Worm (Caenorhabditis elegans) whole organism, L2 larva: ENCODE results near the gene C06H2.2.

Experiments used
- C34F6.9 ChIP-seq: fragments of 150-350 bp; optimal IDR thresholded peaks from 2 replicates; lab custom pipeline; 2014; ENCODE audit warnings: missing biosample characterization, missing genetic modification characterization
- F13H6.1 ChIP-seq: sonication (generic microtip); optimal IDR thresholded peaks from 2 replicates; lab custom pipeline; 2016; ENCODE audit warnings: missing genetic modification characterization, missing compliant biosample characterization
- R02D3.7 ChIP-seq: fragments of 150-350 bp; optimal IDR thresholded peaks from 2 replicates; lab custom pipeline; 2014; ENCODE audit warnings: missing biosample characterization, missing genetic modification characterization
- ZK546.5 ChIP-seq: sonication (generic microtip); optimal IDR thresholded peaks from 2 replicates; lab custom pipeline; 2017; ENCODE audit warnings: missing biosample characterization, missing genetic modification characterization
- alr-1 ChIP-seq: fragments of 150-350 bp; optimal IDR thresholded peaks from 2 replicates; lab custom pipeline; 2014; ENCODE audit warnings: missing biosample characterization, missing genetic modification characterization
- aly-2 ChIP-seq: fragments of 150-350 bp; optimal IDR thresholded peaks from 2 replicates; lab custom pipeline; 2014; ENCODE audit warnings: missing biosample characterization, missing genetic modification characterization
- ama-1 ChIP-seq: fragments of 150-350 bp; optimal IDR thresholded peaks from 2 replicates; lab custom pipeline; 2018; ENCODE audit warnings: inconsistent platforms
- blmp-1 ChIP-seq: sonication (generic microtip); optimal IDR thresholded peaks from 2 replicates; lab custom pipeline; 2017; ENCODE audit warnings: missing genetic modification characterization, mild to moderate bottlenecking, missing compliant biosample characterization, antibody characterized with exemption, moderate library complexity; ENCODE audit not compliant: insufficient read depth
- ceh-16 ChIP-seq: fragments of 150-350 bp; optimal IDR thresholded peaks from 2 replicates; lab custom pipeline; 2014; ENCODE audit warnings: missing biosample characterization, missing genetic modification characterization
- ceh-82 ChIP-seq: fragments of 150-350 bp; optimal IDR thresholded peaks from 2 replicates; lab custom pipeline; 2014; ENCODE audit warnings: missing biosample characterization, missing genetic modification characterization
- crh-2 ChIP-seq: sonication (generic microtip); optimal IDR thresholded peaks from 2 replicates; lab custom pipeline; 2017; ENCODE audit warnings: missing biosample characterization, missing genetic modification characterization
- dmd-4 ChIP-seq: sonication (generic microtip); optimal IDR thresholded peaks from 2 replicates; lab custom pipeline; 2017; ENCODE audit warnings: missing biosample characterization, missing genetic modification characterization
- egl-27 ChIP-seq: sonication (generic microtip); optimal IDR thresholded peaks from 3 replicates; lab custom pipeline; 2017; ENCODE audit warnings: missing biosample characterization, missing genetic modification reagents, missing genetic modification characterization
- fos-1 ChIP-seq: fragments of 150-350 bp; optimal IDR thresholded peaks from 2 replicates; lab custom pipeline; 2014; ENCODE audit warnings: missing biosample characterization, missing genetic modification characterization
- gmeb-1 ChIP-seq: fragments of 150-350 bp; optimal IDR thresholded peaks from 2 replicates; lab custom pipeline; 2014; ENCODE audit warnings: missing biosample characterization, missing genetic modification characterization
- lin-11 ChIP-seq: fragments of 150-350 bp; sonication (generic microtip); optimal IDR thresholded peaks from 2 replicates; lab custom pipeline; 2014; ENCODE audit warnings: missing biosample characterization, missing genetic modification characterization, inconsistent platforms, mixed read lengths
- lin-13 ChIP-seq: fragments of 150-350 bp; optimal IDR thresholded peaks from 2 replicates; lab custom pipeline; 2014; ENCODE audit warnings: missing biosample characterization, missing genetic modification reagents, missing genetic modification characterization
- lsy-2 ChIP-seq, 2 experiments: fragments of 150-350 bp in 1 of 2; sonication (generic microtip) in 1 of 2; optimal IDR thresholded peaks; 2 replicates each; lab custom pipeline; 2014 to 2017; ENCODE audit warnings: missing biosample characterization in 2 of 2, missing genetic modification characterization in 2 of 2
- mab-5 ChIP-seq: fragments of 150-350 bp; optimal IDR thresholded peaks from 2 replicates; lab custom pipeline; 2014; ENCODE audit warnings: missing biosample characterization, missing genetic modification characterization
- mbf-1 ChIP-seq: sonication (generic microtip); optimal IDR thresholded peaks from 2 replicates; lab custom pipeline; 2017; ENCODE audit warnings: missing biosample characterization, missing genetic modification characterization
- mdl-1 ChIP-seq, 2 experiments: fragments of 150-350 bp in 1 of 2; sonication (generic microtip) in 1 of 2; optimal IDR thresholded peaks; 2 replicates each; lab custom pipeline; 2017; ENCODE audit warnings: missing biosample characterization in 2 of 2, missing genetic modification characterization in 2 of 2
- nhr-10 ChIP-seq: sonication (generic microtip); optimal IDR thresholded peaks from 2 replicates; lab custom pipeline; 2017; ENCODE audit warnings: missing biosample characterization, missing genetic modification characterization
- nhr-11 ChIP-seq: fragments of 150-350 bp; optimal IDR thresholded peaks from 2 replicates; lab custom pipeline; 2014; ENCODE audit warnings: missing biosample characterization, missing genetic modification characterization
- nhr-129 ChIP-seq: fragments of 150-350 bp; optimal IDR thresholded peaks from 2 replicates; lab custom pipeline; 2014; ENCODE audit warnings: missing biosample characterization, missing genetic modification characterization
- nhr-21 ChIP-seq: fragments of 150-350 bp; optimal IDR thresholded peaks from 2 replicates; lab custom pipeline; 2014; ENCODE audit warnings: missing biosample characterization, missing genetic modification characterization
- nhr-23 ChIP-seq: fragments of 150-350 bp; optimal IDR thresholded peaks from 2 replicates; lab custom pipeline; 2014; ENCODE audit warnings: missing biosample characterization, missing genetic modification reagents, missing genetic modification characterization
- nhr-237 ChIP-seq: fragments of 150-350 bp; optimal IDR thresholded peaks from 2 replicates; lab custom pipeline; 2014; ENCODE audit warnings: missing biosample characterization, missing genetic modification characterization
- nhr-25 ChIP-seq: fragments of 150-350 bp; sonication (generic microtip); optimal IDR thresholded peaks from 3 replicates; lab custom pipeline; 2014; ENCODE audit warnings: missing biosample characterization, missing genetic modification characterization
- nhr-6 ChIP-seq: fragments of 150-350 bp; optimal IDR thresholded peaks from 2 replicates; lab custom pipeline; 2014; ENCODE audit warnings: missing biosample characterization, missing genetic modification characterization
- nhr-77 ChIP-seq: fragments of 150-350 bp; optimal IDR thresholded peaks from 2 replicates; lab custom pipeline; 2014; ENCODE audit warnings: missing biosample characterization, missing genetic modification characterization
- sem-4 ChIP-seq: fragments of 150-350 bp; optimal IDR thresholded peaks from 2 replicates; lab custom pipeline; 2014; ENCODE audit warnings: missing biosample characterization, missing genetic modification reagents, missing genetic modification characterization
- skn-1 ChIP-seq: sonication (generic microtip); optimal IDR thresholded peaks from 2 replicates; lab custom pipeline; 2017; ENCODE audit warnings: missing biosample characterization, missing genetic modification characterization
- sma-3 ChIP-seq: sonication (generic microtip); optimal IDR thresholded peaks from 2 replicates; lab custom pipeline; 2016; ENCODE audit warnings: missing genetic modification reagents, missing genetic modification characterization, missing compliant biosample characterization
- sma-9 ChIP-seq, 2 experiments: fragments of 150-350 bp in 1 of 2; sonication (generic microtip) in 1 of 2; optimal IDR thresholded peaks; 2 replicates each; lab custom pipeline; 2014 to 2016; ENCODE audit warnings: missing genetic modification characterization in 2 of 2, mild to moderate bottlenecking in 1 of 2, missing biosample characterization in 1 of 2, missing compliant biosample characterization in 1 of 2, missing genetic modification reagents in 1 of 2, moderate library complexity in 1 of 2
- snpc-4 ChIP-seq: fragments of 150-350 bp; optimal IDR thresholded peaks from 2 replicates; lab custom pipeline; 2014; ENCODE audit warnings: missing biosample characterization, missing genetic modification characterization
- unc-62 ChIP-seq: fragments of 150-350 bp; optimal IDR thresholded peaks from 2 replicates; lab custom pipeline; 2014; ENCODE audit warnings: missing biosample characterization, missing genetic modification reagents, missing genetic modification characterization
- ztf-1 ChIP-seq: fragments of 200-800 bp; sonication (Bioruptor generic); conservative IDR thresholded peaks from 2 replicates; pipeline ENCODE4 v1.3.6; 2022; ENCODE audit warnings: missing genetic modification characterization, missing compliant biosample characterization
- ztf-11 ChIP-seq: sonication (generic microtip); optimal IDR thresholded peaks from 2 replicates; lab custom pipeline; 2017; ENCODE audit warnings: missing biosample characterization, missing genetic modification characterization
- ztf-4 ChIP-seq: fragments of 150-350 bp; optimal IDR thresholded peaks from 2 replicates; lab custom pipeline; 2014; ENCODE audit warnings: missing biosample characterization, missing genetic modification characterization

C06H2.2 gene

DNA sequence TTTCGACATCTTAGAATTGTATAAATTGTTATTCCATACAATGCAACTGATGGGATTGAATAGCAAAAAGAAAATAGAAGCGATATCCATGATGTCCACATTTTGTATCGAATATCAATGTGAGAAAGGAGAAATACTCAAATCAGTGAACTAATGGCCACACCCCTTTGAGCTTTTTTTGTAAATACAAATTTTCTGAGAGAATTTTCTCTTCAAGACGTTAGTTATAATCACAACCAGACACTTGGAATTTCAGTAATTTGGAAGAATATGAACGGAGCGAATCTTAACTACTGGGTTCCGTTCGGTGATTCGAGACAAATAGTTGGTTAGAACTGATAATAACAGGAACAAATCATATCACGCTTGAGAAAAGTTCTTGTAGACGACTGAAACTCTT lies 36.8 kb downstream of the C06H2.2 start, which contains the start of gene srg-41:
srg-41 (minus strand) TSS at position 101 of the 400 bp plus-strand sequence.
- TF ChIP-seq ztf-4 (tag; lab: Kevin White, UChicago) (no peak), nhr-77 (tag; lab: Kevin White, UChicago) (no peak), sma-9 (GFP tag; optimal IDR thresholded peaks at IDR 0.05; lab: Kevin White, UChicago) (no peak), sma-9 (tag; optimal IDR thresholded peaks at IDR 0.05; lab: Kevin White, UChicago) (no peak), nhr-6 (tag; lab: Kevin White, UChicago) (no peak), ama-1 (lab: Kevin White, UChicago) (no peak), nhr-10 (no peak), sma-3 (no peak), R02D3.7 (tag; lab: Kevin White, UChicago) (no peak), alr-1 (tag; lab: Kevin White, UChicago) (no peak), ceh-16 (tag; lab: Kevin White, UChicago) (no peak), egl-27 (no peak), aly-2 (no peak), gmeb-1 (tag; lab: Kevin White, UChicago) (no peak), lin-13 (GFP tag; lab: Kevin White, UChicago) (no peak), nhr-237 (tag; lab: Kevin White, UChicago) (no peak), C34F6.9 (no peak), dmd-4 (tag; lab: Kevin White, UChicago) (no peak)

DNA sequence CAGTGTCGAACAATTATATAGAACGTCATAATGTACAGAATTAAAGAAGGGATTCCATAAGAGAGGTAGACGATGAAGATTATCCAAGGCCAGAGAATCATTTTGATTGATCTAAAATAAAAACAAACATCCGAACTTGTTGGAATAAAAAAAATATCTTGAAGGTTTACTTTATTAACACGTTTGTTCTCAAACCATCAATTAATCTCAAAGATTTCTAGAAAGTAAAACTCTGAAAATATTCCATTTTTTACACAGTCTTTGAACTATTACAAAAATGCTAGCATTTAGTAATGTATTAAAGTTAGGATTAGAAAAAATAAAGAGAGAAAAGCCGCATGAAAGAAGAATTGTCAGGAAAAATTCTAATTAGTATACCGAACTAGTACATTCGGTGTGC lies 39.5 kb downstream of the C06H2.2 start, which contains the start of gene srg-40:
srg-40 (minus strand) TSS at position 101 of the 400 bp plus-strand sequence.
- TF ChIP-seq ztf-11 (no peak), ztf-1 (no peak), C34F6.9 (no peak), nhr-23 (tag; lab: Kevin White, UChicago) (no peak), lsy-2 (tag; optimal IDR thresholded peaks at IDR 0.05; lab: Kevin White, UChicago) (no peak), skn-1 (no peak), fos-1 (no peak), crh-2 (no peak), egl-27 (no peak), lin-11 (tag; lab: Kevin White, UChicago) (no peak), mbf-1 (tag; lab: Kevin White, UChicago) (no peak)
- TF ChIP-seq, all 48 proteins: peak for 0

DNA sequence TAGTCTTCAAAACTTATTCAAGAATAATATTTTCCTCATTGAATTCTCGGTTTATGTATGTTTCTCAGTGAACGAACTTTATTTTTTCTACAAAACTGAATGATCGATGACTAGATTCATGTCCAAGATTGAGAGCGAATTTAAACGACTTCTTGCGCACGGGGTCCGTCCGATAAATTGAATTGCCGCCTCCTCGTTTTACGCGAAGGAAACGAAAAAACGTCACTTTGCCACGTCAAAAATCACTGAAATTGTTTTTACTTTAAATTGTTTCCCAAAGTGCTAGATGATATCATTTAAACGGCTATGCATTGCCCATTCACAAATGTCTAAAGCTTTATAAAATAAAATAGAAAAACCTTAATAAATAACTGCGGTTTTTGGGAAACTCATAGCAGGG lies 42.7 kb downstream of the C06H2.2 start:
- peak; percentile 9 for TF ChIP-seq sem-4 (tag; lab: Kevin White, UChicago)
- TF ChIP-seq unc-62 (GFP tag; lab: Kevin White, UChicago): no peak
- no peak for TF ChIP-seq nhr-25 (tag; lab: Kevin White, UChicago)
- no peak for TF ChIP-seq ztf-4 (tag; lab: Kevin White, UChicago)
- TF ChIP-seq, all 48 proteins: peak for 1

DNA sequence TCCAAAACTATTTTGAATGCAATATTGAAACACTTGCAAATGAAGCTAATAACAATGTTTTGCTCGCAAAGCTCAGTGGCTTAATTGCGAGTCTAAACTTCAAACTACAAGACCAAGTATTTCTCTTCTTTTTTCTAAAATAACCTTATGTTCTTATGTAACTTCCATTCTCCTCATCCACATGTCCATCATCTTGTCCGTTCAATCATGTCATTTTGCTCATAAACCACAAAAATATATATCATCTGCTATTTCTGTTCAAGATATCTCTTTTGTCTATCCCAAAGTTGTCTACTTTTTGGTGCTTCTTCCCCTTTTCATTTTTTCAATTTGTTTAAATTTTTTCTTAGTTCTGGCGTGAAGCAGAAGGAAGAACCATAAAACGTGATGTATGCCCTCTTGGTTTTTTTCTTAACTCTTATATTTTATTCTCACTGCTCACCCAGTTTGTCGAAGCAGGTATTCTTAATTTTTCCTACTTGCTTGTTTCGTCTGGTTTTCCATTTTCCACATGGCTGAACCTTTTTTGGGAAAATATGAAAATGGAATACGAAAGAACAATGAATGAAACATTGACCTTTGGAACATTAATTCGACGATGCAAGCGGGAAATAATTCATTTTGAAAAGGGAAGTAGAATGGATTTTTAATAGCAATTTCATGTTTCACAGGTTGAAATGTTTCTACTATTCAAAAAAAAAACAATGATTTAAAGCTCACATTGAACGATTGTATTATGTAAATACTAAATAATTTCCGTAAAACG lies 45.7 kb downstream of the C06H2.2 start:
- TF ChIP-seq nhr-21 (tag; lab: Kevin White, UChicago) (no peak), sma-9 (GFP tag; optimal IDR thresholded peaks at IDR 0.05; lab: Kevin White, UChicago) (no peak), sma-9 (tag; optimal IDR thresholded peaks at IDR 0.05; lab: Kevin White, UChicago) (no peak), aly-2 (no peak), mab-5 (no peak), nhr-6 (tag; lab: Kevin White, UChicago) (no peak), lin-13 (GFP tag; lab: Kevin White, UChicago) (no peak), crh-2 (no peak), ama-1 (lab: Kevin White, UChicago) (no peak), mdl-1 (tag; optimal IDR thresholded peaks at IDR 0.05; lab: Kevin White, UChicago) (no peak)

DNA sequence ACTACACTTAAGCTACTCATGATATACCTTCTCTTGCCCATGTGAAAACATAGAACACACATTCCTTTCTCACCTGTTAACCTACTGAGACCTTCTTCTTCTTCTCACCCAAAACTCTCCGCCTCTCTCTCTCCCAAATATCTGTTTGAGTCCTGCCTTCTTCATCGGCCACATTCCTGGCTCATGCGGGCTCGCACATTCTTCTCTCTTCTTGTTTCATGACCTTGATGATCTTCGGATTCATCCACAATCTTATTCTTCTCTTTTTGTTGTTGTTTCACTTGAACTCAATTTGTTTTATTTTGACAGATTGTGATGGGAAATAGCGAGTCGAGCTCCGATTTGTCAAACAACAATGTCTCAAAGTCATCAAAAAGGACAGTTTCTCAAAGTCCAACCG lies 46.9 kb downstream of the C06H2.2 start, which contains the start of gene T19C4.5:
T19C4.5 (plus strand) TSS at position 308 of the 400 bp plus-strand sequence.
- no peak for TF ChIP-seq ceh-82 (tag; lab: Kevin White, UChicago)
- TF ChIP-seq aly-2: no peak
- no peak for TF ChIP-seq crh-2
- no peak for TF ChIP-seq sma-3
- TF ChIP-seq R02D3.7 (tag; lab: Kevin White, UChicago): no peak
- no peak for TF ChIP-seq nhr-11 (tag; lab: Kevin White, UChicago)
- TF ChIP-seq fos-1: no peak
- no peak for TF ChIP-seq blmp-1 (tag; lab: Kevin White, UChicago)
- TF ChIP-seq snpc-4 (tag; lab: Kevin White, UChicago): no peak
- TF ChIP-seq mbf-1 (tag; lab: Kevin White, UChicago): no peak
- no peak for TF ChIP-seq unc-62 (GFP tag; lab: Kevin White, UChicago)
- TF ChIP-seq nhr-129 (tag; lab: Kevin White, UChicago): peak; percentile 16
- peak; percentile 16 for TF ChIP-seq C34F6.9
- no peak for TF ChIP-seq ceh-16 (tag; lab: Kevin White, UChicago)
- TF ChIP-seq nhr-10: no peak
- TF ChIP-seq mdl-1 (tag; optimal IDR thresholded peaks at IDR 0.05; lab: Kevin White, UChicago): no peak
- TF ChIP-seq nhr-25 (tag; lab: Kevin White, UChicago): no peak
- no peak for TF ChIP-seq ama-1 (lab: Kevin White, UChicago)
- no peak for TF ChIP-seq nhr-77 (tag; lab: Kevin White, UChicago)
- TF ChIP-seq gmeb-1 (tag; lab: Kevin White, UChicago): no peak
- peak; percentile 6 for TF ChIP-seq F13H6.1 (tag; lab: Kevin White, UChicago)
- TF ChIP-seq dmd-4 (tag; lab: Kevin White, UChicago): no peak
- no peak for TF ChIP-seq nhr-237 (tag; lab: Kevin White, UChicago)
- no peak for TF ChIP-seq alr-1 (tag; lab: Kevin White, UChicago)
- TF ChIP-seq nhr-23 (tag; lab: Kevin White, UChicago): no peak
- TF ChIP-seq ZK546.5: no peak
